Worm (Caenorhabditis elegans) whole organism, late embryonic: Measurements from ENCODE around the gene F31B12.4.
A peak's percentile ranks its signal among the peaks of the same experiment; 100 is the strongest.

Experiments used
- K02D7.2 ChIP-seq: sonication (generic microtip); optimal IDR thresholded peaks from 2 replicates; lab custom pipeline; 2017; ENCODE audit warnings: mild to moderate bottlenecking, missing genetic modification characterization, missing compliant biosample characterization
- Y22D7AL.16 ChIP-seq: sonication (generic microtip); optimal IDR thresholded peaks from 2 replicates; lab custom pipeline; 2016; ENCODE audit warnings: missing genetic modification characterization, missing compliant biosample characterization
- ama-1 ChIP-seq: fragments of 150-350 bp; optimal IDR thresholded peaks from 2 replicates; lab custom pipeline; 2014
- ceh-31 ChIP-seq: sonication (generic microtip); optimal IDR thresholded peaks from 2 replicates; lab custom pipeline; 2016; ENCODE audit warnings: missing genetic modification characterization, missing compliant biosample characterization
- ceh-9 ChIP-seq: sonication (generic microtip); optimal IDR thresholded peaks from 2 replicates; lab custom pipeline; 2016; ENCODE audit warnings: mild to moderate bottlenecking, missing genetic modification characterization, inconsistent platforms, missing compliant biosample characterization
- dve-1 ChIP-seq: sonication (generic microtip); optimal IDR thresholded peaks from 2 replicates; lab custom pipeline; 2017; ENCODE audit warnings: antibody characterized with exemption, mild to moderate bottlenecking, missing genetic modification characterization, missing compliant biosample characterization
- elt-2 ChIP-seq: sonication (generic microtip); optimal IDR thresholded peaks from 2 replicates; lab custom pipeline; 2016; ENCODE audit warnings: missing genetic modification reagents, missing genetic modification characterization, missing compliant biosample characterization
- eyg-1 ChIP-seq: sonication (generic microtip); optimal IDR thresholded peaks from 2 replicates; lab custom pipeline; 2016; ENCODE audit warnings: missing genotype, missing genetic modification characterization, missing compliant biosample characterization
- gmeb-2 ChIP-seq: sonication (generic microtip); optimal IDR thresholded peaks from 2 replicates; lab custom pipeline; 2016; ENCODE audit warnings: missing genetic modification characterization, inconsistent platforms, missing compliant biosample characterization
- hlh-30 ChIP-seq: sonication (generic microtip); optimal IDR thresholded peaks from 2 replicates; lab custom pipeline; 2017; ENCODE audit warnings: antibody characterized with exemption, missing genetic modification characterization, missing compliant biosample characterization; ENCODE audit not compliant: insufficient read depth
- nfya-1 ChIP-seq: sonication (generic microtip); optimal IDR thresholded peaks from 2 replicates; lab custom pipeline; 2017; ENCODE audit warnings: missing genetic modification characterization, mild to moderate bottlenecking, missing compliant biosample characterization, antibody characterized with exemption, moderate library complexity
- npax-4 ChIP-seq: sonication (generic microtip); optimal IDR thresholded peaks from 2 replicates; lab custom pipeline; 2016; ENCODE audit warnings: missing genetic modification characterization, missing compliant biosample characterization
- pax-1 ChIP-seq: fragments of 150-350 bp; optimal IDR thresholded peaks from 2 replicates; lab custom pipeline; 2014; ENCODE audit warnings: missing biosample characterization, missing genetic modification characterization
- rnt-1 ChIP-seq: sonication (generic microtip); optimal IDR thresholded peaks from 2 replicates; lab custom pipeline; 2016; ENCODE audit warnings: missing genetic modification characterization, missing compliant biosample characterization
- unc-42 ChIP-seq: sonication (generic microtip); optimal IDR thresholded peaks from 2 replicates; lab custom pipeline; 2016; ENCODE audit warnings: missing genotype, missing genetic modification characterization, missing compliant biosample characterization
- unc-55 ChIP-seq: sonication (generic microtip); optimal IDR thresholded peaks from 2 replicates; lab custom pipeline; 2017; ENCODE audit warnings: missing biosample characterization, missing genetic modification reagents, missing genetic modification characterization

The F31B12.4 gene

ce11 chrX:10844602-10845354 is 40.2 kb downstream of the F31B12.4 start, which contains the start of gene C05A9.2:
C05A9.2 (minus strand) TSS chrX:10844674.
- no peak for TF ChIP-seq rnt-1 (tag; lab: Kevin White, UChicago)
- TF ChIP-seq elt-2 (tag; lab: Kevin White, UChicago): peak; percentile 37

- no peak for TF ChIP-seq elt-2 (tag; lab: Kevin White, UChicago)
- TF ChIP-seq unc-55: no peak
- no peak for TF ChIP-seq ceh-31 (tag; lab: Kevin White, UChicago)
- TF ChIP-seq K02D7.2 (tag; lab: Kevin White, UChicago): no peak
- TF ChIP-seq gmeb-2 (tag; lab: Kevin White, UChicago): no peak
- TF ChIP-seq dve-1 (tag; lab: Kevin White, UChicago): no peak
- no peak for TF ChIP-seq ama-1 (lab: Kevin White, UChicago)
- TF ChIP-seq Y22D7AL.16 (tag; lab: Kevin White, UChicago): no peak
- TF ChIP-seq eyg-1: no peak
Observed at ce11 chrX:10846898-10847297, 42.4 kb downstream of the F31B12.4 start.

DNA sequence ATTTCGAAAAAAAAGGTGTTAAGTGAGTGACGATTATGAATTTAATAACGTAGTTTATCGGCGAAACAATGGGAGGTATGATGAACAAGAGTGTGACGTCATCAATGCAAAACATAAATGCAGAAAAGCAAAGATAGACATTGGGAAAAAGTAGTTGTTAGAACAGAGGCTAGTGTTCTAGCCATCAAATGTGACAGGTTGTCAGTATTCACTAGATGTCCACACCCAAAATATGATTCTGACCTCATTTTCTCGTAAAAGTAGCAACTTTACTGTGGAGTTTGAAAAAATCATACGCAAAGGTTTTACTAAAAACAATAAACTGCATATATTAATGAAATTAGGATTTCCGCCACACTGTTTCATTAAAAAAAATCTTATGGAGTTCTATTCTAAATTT is 46.7 kb downstream of the F31B12.4 start:
- TF ChIP-seq npax-4 (tag; lab: Kevin White, UChicago) (no peak), unc-55 (peak; percentile 58)
- TF ChIP-seq, all 69 proteins: peak for 1

DNA sequence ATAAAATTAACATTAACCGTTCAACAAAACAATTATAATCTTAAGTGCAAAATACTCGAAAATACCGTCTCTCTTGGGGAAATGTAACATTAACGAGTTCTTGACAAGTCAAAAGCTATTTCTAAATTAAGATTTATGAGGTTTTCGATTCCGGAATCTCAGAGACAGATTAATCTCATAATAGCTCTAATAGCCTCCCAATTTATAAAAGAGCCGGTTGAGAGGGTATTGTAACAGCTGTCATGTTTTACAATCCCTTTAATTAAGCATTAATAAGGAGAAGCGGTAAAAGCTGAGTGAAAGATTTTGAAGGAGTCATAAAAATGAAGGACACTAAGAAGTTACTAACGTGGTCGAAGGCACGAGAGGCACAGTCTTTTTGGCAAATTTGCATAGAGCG is 47.2 kb downstream of the F31B12.4 start:
- TF ChIP-seq pax-1 (tag; lab: Kevin White, UChicago) (peak; percentile 24), unc-42 (tag; lab: Kevin White, UChicago) (peak; percentile 51), hlh-30 (tag; lab: Kevin White, UChicago) (no peak), ceh-9 (tag; lab: Kevin White, UChicago) (no peak)

DNA sequence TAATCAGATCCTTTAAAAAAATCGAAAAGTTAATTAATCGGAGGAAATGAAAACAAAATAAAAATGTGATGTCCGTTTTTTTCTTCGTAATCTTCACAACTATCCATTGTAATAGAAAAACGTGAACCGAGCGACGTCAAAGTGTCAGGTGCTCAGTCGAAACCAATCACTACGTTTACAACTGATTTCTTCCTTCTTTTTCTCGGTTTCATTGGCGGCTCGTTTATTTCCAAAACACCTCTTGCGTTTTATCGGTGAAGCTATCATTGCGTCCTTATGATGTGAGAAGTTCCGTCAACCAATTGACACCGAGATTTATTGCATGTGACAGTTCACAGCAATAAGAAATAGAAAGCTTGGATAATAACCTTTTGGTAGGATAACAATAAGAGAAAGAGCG is 48.7 kb downstream of the F31B12.4 start:
- TF ChIP-seq unc-55: peak; percentile 30
- TF ChIP-seq nfya-1: peak; percentile 52
- no peak for TF ChIP-seq elt-2 (tag; lab: Kevin White, UChicago)
- TF ChIP-seq, all 69 proteins: peak for 2
